Worm (Caenorhabditis elegans): Measurements from ENCODE around the gene vps-16.

The vps-16 gene

ce11 chrIII:6450596-6450995 lies 17.6 kb downstream of the vps-16 start, which contains the start of gene T26A5.6:
Gene T26A5.6, minus strand, starts transcription at chrIII:6450696.
- TF ChIP-seq hmg-4 (GFP tag; optimal IDR thresholded peaks at IDR 0.05) (no peak), flt-1 (GFP tag; IDR thresholded peaks at IDR 0.05) (no peak), tbx-11 (GFP tag; IDR thresholded peaks at IDR 0.05) (no peak), scrt-1 (GFP tag; IDR thresholded peaks at IDR 0.05) (no peak), ama-1 (optimal IDR thresholded peaks at IDR 0.05) (no peak), ets-7 (tag; optimal IDR thresholded peaks at IDR 0.05) (no peak), tra-4 (tag; optimal IDR thresholded peaks at IDR 0.05) (no peak), F13C5.2 (tag; optimal IDR thresholded peaks at IDR 0.05) (no peak), ceh-36 (tag; optimal IDR thresholded peaks at IDR 0.05) (no peak), sea-1 (GFP tag; conservative IDR thresholded peaks at IDR 0.05) (no peak), hmbx-1 (tag; optimal IDR thresholded peaks at IDR 0.05) (no peak), tbx-37 (GFP tag; conservative IDR thresholded peaks at IDR 0.05) (no peak), hnd-1 (tag; optimal IDR thresholded peaks at IDR 0.05) (no peak), aly-1 (tag; optimal IDR thresholded peaks at IDR 0.05) (no peak), ceh-13 (GFP tag; optimal IDR thresholded peaks at IDR 0.05) (no peak), pes-1 (GFP tag; IDR thresholded peaks at IDR 0.05) (no peak), B0310.2 (tag; optimal IDR thresholded peaks at IDR 0.05) (no peak)

- TF ChIP-seq tbx-11 (GFP tag; IDR thresholded peaks at IDR 0.05) (no peak), tbx-37 (GFP tag; conservative IDR thresholded peaks at IDR 0.05) (no peak), pes-1 (GFP tag; IDR thresholded peaks at IDR 0.05) (no peak), ama-1 (optimal IDR thresholded peaks at IDR 0.05) (no peak), ceh-36 (tag; optimal IDR thresholded peaks at IDR 0.05) (no peak), sea-1 (GFP tag; conservative IDR thresholded peaks at IDR 0.05) (no peak), hmg-4 (GFP tag; optimal IDR thresholded peaks at IDR 0.05) (no peak), hmbx-1 (tag; optimal IDR thresholded peaks at IDR 0.05) (no peak), B0310.2 (tag; optimal IDR thresholded peaks at IDR 0.05) (no peak), aly-1 (tag; optimal IDR thresholded peaks at IDR 0.05) (no peak), F13C5.2 (tag; optimal IDR thresholded peaks at IDR 0.05) (no peak), tra-4 (tag; optimal IDR thresholded peaks at IDR 0.05) (no peak), scrt-1 (GFP tag; IDR thresholded peaks at IDR 0.05) (no peak), ets-7 (tag; optimal IDR thresholded peaks at IDR 0.05) (no peak), flt-1 (GFP tag; IDR thresholded peaks at IDR 0.05) (no peak), ceh-13 (GFP tag; optimal IDR thresholded peaks at IDR 0.05) (no peak), hnd-1 (tag; optimal IDR thresholded peaks at IDR 0.05) (no peak)
Measured at ce11 chrIII:6452278-6452677, 19.2 kb downstream of the vps-16 start, which contains the start of gene set-1. Gene set-1, minus strand, starts transcription at chrIII:6452378.

ce11 chrIII:6452683-6453082 lies 19.6 kb downstream of the vps-16 start:
- no peak for TF ChIP-seq scrt-1 (GFP tag; IDR thresholded peaks at IDR 0.05)
- no peak for TF ChIP-seq F13C5.2 (tag; optimal IDR thresholded peaks at IDR 0.05)
- TF ChIP-seq B0310.2 (tag; optimal IDR thresholded peaks at IDR 0.05) = no peak
- no peak for TF ChIP-seq pes-1 (GFP tag; IDR thresholded peaks at IDR 0.05)
- no peak for TF ChIP-seq ceh-13 (GFP tag; optimal IDR thresholded peaks at IDR 0.05)
- TF ChIP-seq ceh-36 (tag; optimal IDR thresholded peaks at IDR 0.05) = no peak
- no peak for TF ChIP-seq ets-7 (tag; optimal IDR thresholded peaks at IDR 0.05)
- no peak for TF ChIP-seq sea-1 (GFP tag; conservative IDR thresholded peaks at IDR 0.05)
- TF ChIP-seq tbx-11 (GFP tag; IDR thresholded peaks at IDR 0.05) = no peak
- no peak for TF ChIP-seq hmbx-1 (tag; optimal IDR thresholded peaks at IDR 0.05)
- no peak for TF ChIP-seq ama-1 (optimal IDR thresholded peaks at IDR 0.05)
- TF ChIP-seq tbx-37 (GFP tag; conservative IDR thresholded peaks at IDR 0.05) = no peak
- TF ChIP-seq tra-4 (tag; optimal IDR thresholded peaks at IDR 0.05) = no peak
- TF ChIP-seq hmg-4 (GFP tag; optimal IDR thresholded peaks at IDR 0.05) = no peak
- TF ChIP-seq flt-1 (GFP tag; IDR thresholded peaks at IDR 0.05) = no peak
- TF ChIP-seq aly-1 (tag; optimal IDR thresholded peaks at IDR 0.05) = no peak
- no peak for TF ChIP-seq hnd-1 (tag; optimal IDR thresholded peaks at IDR 0.05)

ce11 chrIII:6453665-6454064 lies 20.6 kb downstream of the vps-16 start:
- TF ChIP-seq tbx-11 (GFP tag; IDR thresholded peaks at IDR 0.05) = peak; percentile 38; the same call in 1 of the 2 replicates
- peak; percentile 70 for TF ChIP-seq pes-1 (GFP tag; IDR thresholded peaks at IDR 0.05)
- TF ChIP-seq scrt-1 (GFP tag; IDR thresholded peaks at IDR 0.05) = no peak
- no peak for TF ChIP-seq ceh-13 (GFP tag; optimal IDR thresholded peaks at IDR 0.05)
- no peak for TF ChIP-seq ama-1 (optimal IDR thresholded peaks at IDR 0.05)
- no peak for TF ChIP-seq hmbx-1 (tag; optimal IDR thresholded peaks at IDR 0.05)
- peak; percentile 39 for TF ChIP-seq B0310.2 (tag; optimal IDR thresholded peaks at IDR 0.05)
- TF ChIP-seq ceh-36 (tag; optimal IDR thresholded peaks at IDR 0.05) = peak; percentile 37
- 0 out of 2 replicates have a peak, but pooled peaks have one; percentile 42 for TF ChIP-seq flt-1 (GFP tag; IDR thresholded peaks at IDR 0.05)
- TF ChIP-seq aly-1 (tag; optimal IDR thresholded peaks at IDR 0.05) = no peak
- TF ChIP-seq sea-1 (GFP tag; conservative IDR thresholded peaks at IDR 0.05) = peak; percentile 64; the same call in 1 of the 2 replicates
- TF ChIP-seq hmg-4 (GFP tag; optimal IDR thresholded peaks at IDR 0.05) = peak; percentile 62
- peak; percentile 65 for TF ChIP-seq ets-7 (tag; optimal IDR thresholded peaks at IDR 0.05)
- peak; percentile 28 for TF ChIP-seq hnd-1 (tag; optimal IDR thresholded peaks at IDR 0.05)
- 0 out of 2 replicates have a peak, but pooled peaks have one; percentile 46 for TF ChIP-seq tbx-37 (GFP tag; conservative IDR thresholded peaks at IDR 0.05)
- peak; percentile 83 for TF ChIP-seq F13C5.2 (tag; optimal IDR thresholded peaks at IDR 0.05)
- TF ChIP-seq tra-4 (tag; optimal IDR thresholded peaks at IDR 0.05) = no peak

- TF ChIP-seq ceh-13 (GFP tag; optimal IDR thresholded peaks at IDR 0.05) (no peak), hmg-4 (GFP tag; optimal IDR thresholded peaks at IDR 0.05) (no peak), sea-1 (GFP tag; conservative IDR thresholded peaks at IDR 0.05) (no peak), hmbx-1 (tag; optimal IDR thresholded peaks at IDR 0.05) (no peak)
Measured at ce11 chrIII:6454183-6454582, 21.1 kb downstream of the vps-16 start, which contains the start of gene jhdm-1. Gene jhdm-1, plus strand, starts transcription at chrIII:6454483.

ce11 chrIII:6459820-6460219 lies 26.8 kb downstream of the vps-16 start, which contains the start of gene algn-1:
Gene algn-1, plus strand, starts transcription at chrIII:6460120.
- TF ChIP-seq ama-1 (optimal IDR thresholded peaks at IDR 0.05) (no peak), sea-1 (GFP tag; conservative IDR thresholded peaks at IDR 0.05) (no peak), B0310.2 (tag; optimal IDR thresholded peaks at IDR 0.05) (no peak), scrt-1 (GFP tag; IDR thresholded peaks at IDR 0.05) (no peak), tra-4 (tag; optimal IDR thresholded peaks at IDR 0.05) (no peak), ceh-13 (GFP tag; optimal IDR thresholded peaks at IDR 0.05) (no peak), tbx-37 (GFP tag; conservative IDR thresholded peaks at IDR 0.05) (no peak)

- TF ChIP-seq ama-1 (optimal IDR thresholded peaks at IDR 0.05) (no peak), ceh-13 (GFP tag; optimal IDR thresholded peaks at IDR 0.05) (no peak), hmg-4 (GFP tag; optimal IDR thresholded peaks at IDR 0.05) (no peak), aly-1 (tag; optimal IDR thresholded peaks at IDR 0.05) (no peak), scrt-1 (GFP tag; IDR thresholded peaks at IDR 0.05) (no peak), hmbx-1 (tag; optimal IDR thresholded peaks at IDR 0.05) (no peak), flt-1 (GFP tag; IDR thresholded peaks at IDR 0.05) (no peak), hnd-1 (tag; optimal IDR thresholded peaks at IDR 0.05) (no peak), tbx-11 (GFP tag; IDR thresholded peaks at IDR 0.05) (no peak), tbx-37 (GFP tag; conservative IDR thresholded peaks at IDR 0.05) (no peak), sea-1 (GFP tag; conservative IDR thresholded peaks at IDR 0.05) (no peak), ets-7 (tag; optimal IDR thresholded peaks at IDR 0.05) (no peak), tra-4 (tag; optimal IDR thresholded peaks at IDR 0.05) (no peak), B0310.2 (tag; optimal IDR thresholded peaks at IDR 0.05) (no peak), ceh-36 (tag; optimal IDR thresholded peaks at IDR 0.05) (no peak), pes-1 (GFP tag; IDR thresholded peaks at IDR 0.05) (no peak), F13C5.2 (tag; optimal IDR thresholded peaks at IDR 0.05) (no peak)
Measured at ce11 chrIII:6462610-6463009, 29.6 kb downstream of the vps-16 start, which contains the start of gene T26A5.8. Gene T26A5.8, minus strand, starts transcription at chrIII:6462856.

Measured in whole organism, early embryonic.